Fruit fly (Drosophila melanogaster): ENCODE results near the gene Vti1a.

Vti1a gene

DNA sequence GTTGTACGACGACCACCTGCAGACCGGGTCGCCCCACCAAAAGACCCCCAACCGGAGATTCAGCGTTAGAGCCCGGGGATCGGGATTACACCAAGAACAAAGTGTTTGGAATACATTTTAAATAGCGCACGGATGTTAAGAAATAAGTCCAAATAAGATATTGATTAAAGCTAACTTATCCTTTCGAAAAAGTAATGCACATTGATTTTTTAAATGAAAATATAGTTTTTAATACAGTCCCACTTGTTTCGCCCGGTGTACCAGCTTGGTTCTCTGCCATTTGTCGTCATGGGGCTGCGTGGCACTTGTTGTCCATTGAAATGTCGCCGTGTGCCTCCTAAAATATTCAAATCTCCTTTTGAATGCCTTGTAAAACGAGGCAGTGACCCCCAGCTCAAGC, 28.3 kb upstream of the Vti1a start (continued):
- TF ChIP-seq achi (GFP tag; optimal IDR thresholded peaks at IDR 0.05): peak; percentile 59
- no peak for TF ChIP-seq CG7368 (GFP tag; optimal IDR thresholded peaks at IDR 0.05)
- peak; percentile 57 for TF ChIP-seq CG4318 (GFP tag; optimal IDR thresholded peaks at IDR 0.05)
- no peak for TF ChIP-seq Hr38 (GFP tag; optimal IDR thresholded peaks at IDR 0.05)

DNA sequence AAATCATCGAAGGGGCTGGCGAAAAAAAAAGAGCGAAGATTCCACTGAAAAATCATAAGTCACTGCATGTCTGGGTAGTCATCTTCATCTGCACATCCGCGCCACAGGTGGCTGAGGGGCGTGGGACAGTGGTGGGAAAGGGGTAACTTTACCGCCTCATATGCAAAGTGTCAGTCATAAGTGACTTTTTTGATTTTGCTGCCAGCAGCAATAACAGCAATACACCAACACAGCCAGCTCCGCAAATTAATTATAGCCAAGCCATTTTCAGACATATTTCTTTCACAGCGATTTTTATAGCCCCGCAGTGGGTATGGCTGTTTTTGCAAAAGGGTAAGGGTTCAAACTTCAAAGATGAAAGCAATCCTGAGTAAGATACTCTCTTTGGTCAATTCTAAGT, 25.7 kb upstream of the Vti1a start:
- no peak for TF ChIP-seq CG11762 (GFP tag; optimal IDR thresholded peaks at IDR 0.05; ENCODE audit: insufficient read depth)
- peak; percentile 21 for TF ChIP-seq Eip78C (GFP tag)
- no peak for TF ChIP-seq Sox102F (GFP tag; optimal IDR thresholded peaks at IDR 0.05)
- peak; percentile 0 for TF ChIP-seq CG32006 (GFP tag; optimal IDR thresholded peaks at IDR 0.05)

DNA sequence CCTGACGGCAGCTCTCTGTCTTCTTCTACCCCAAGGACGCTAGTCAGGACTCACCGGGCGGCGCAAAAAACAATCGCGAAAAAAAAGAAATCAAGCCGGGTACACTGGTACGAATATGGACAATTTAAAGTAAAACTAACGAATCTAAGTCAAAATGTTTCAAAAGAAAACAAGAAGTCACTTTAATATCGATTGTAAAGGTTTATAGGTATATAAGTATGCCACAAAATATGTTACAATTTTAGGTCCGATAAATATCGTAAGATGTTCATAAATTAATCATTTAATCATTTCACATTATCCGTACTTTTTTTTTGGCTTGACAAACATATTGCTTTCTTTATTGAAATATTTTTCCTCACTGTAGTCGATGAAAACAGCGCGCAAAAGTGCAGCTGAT, 23.4 kb upstream of the Vti1a start:
- TF ChIP-seq Ets21C (GFP tag; optimal IDR thresholded peaks at IDR 0.05): no peak
- no peak for TF ChIP-seq CG8632 (GFP tag; optimal IDR thresholded peaks at IDR 0.05)
- peak; percentile 63 for TF ChIP-seq Eip78C (GFP tag)
- TF ChIP-seq CG3919 (GFP tag; optimal IDR thresholded peaks at IDR 0.05): no peak
- TF ChIP-seq CG31627 (GFP tag; optimal IDR thresholded peaks at IDR 0.05): no peak
- no peak for TF ChIP-seq Blimp-1 (GFP tag; optimal IDR thresholded peaks at IDR 0.05)
- no peak for TF ChIP-seq CG6276 (GFP tag; optimal IDR thresholded peaks at IDR 0.05)
- TF ChIP-seq CG34406 (GFP tag; optimal IDR thresholded peaks at IDR 0.05): no peak
- TF ChIP-seq CG6808 (GFP tag; optimal IDR thresholded peaks at IDR 0.05): no peak
- no peak for TF ChIP-seq Gug (GFP tag; IDR thresholded peaks at IDR 0.05)
- TF ChIP-seq CG10631 (GFP tag; optimal IDR thresholded peaks at IDR 0.05): peak; percentile 8
- no peak for TF ChIP-seq CG11294 (GFP tag; IDR thresholded peaks at IDR 0.05)
- TF ChIP-seq CG9139 (GFP tag; optimal IDR thresholded peaks at IDR 0.05): no peak
- no peak for TF ChIP-seq lz (GFP tag; optimal IDR thresholded peaks at IDR 0.05)
- TF ChIP-seq CG15336 (GFP tag; IDR thresholded peaks at IDR 0.05): no peak
- TF ChIP-seq fd85E (GFP tag; optimal IDR thresholded peaks at IDR 0.05): no peak
- no peak for TF ChIP-seq vri (GFP tag; optimal IDR thresholded peaks at IDR 0.05)
- no peak for TF ChIP-seq OdsH (GFP tag; optimal IDR thresholded peaks at IDR 0.05)
- no peak for TF ChIP-seq Eip93F (GFP tag; optimal IDR thresholded peaks at IDR 0.05)
- peak; percentile 2 for TF ChIP-seq topi (GFP tag; optimal IDR thresholded peaks at IDR 0.05)
- TF ChIP-seq salr (GFP tag; optimal IDR thresholded peaks at IDR 0.05): no peak
- TF ChIP-seq pdm3 (GFP tag; optimal IDR thresholded peaks at IDR 0.05): no peak
- TF ChIP-seq esn (GFP tag; optimal IDR thresholded peaks at IDR 0.05): peak; percentile 19
- TF ChIP-seq Hr39 (GFP tag; optimal IDR thresholded peaks at IDR 0.05): no peak
- TF ChIP-seq Ets96B (tag; optimal IDR thresholded peaks at IDR 0.05): no peak
- TF ChIP-seq spab (GFP tag; optimal IDR thresholded peaks at IDR 0.05): no peak
- TF ChIP-seq CG3032 (tag; optimal IDR thresholded peaks at IDR 0.05): no peak
- no peak for TF ChIP-seq CG1621 (tag; optimal IDR thresholded peaks at IDR 0.05)
- TF ChIP-seq CG16779 (tag; optimal IDR thresholded peaks at IDR 0.05): no peak
- no peak for TF ChIP-seq CG7368 (GFP tag; optimal IDR thresholded peaks at IDR 0.05)
- no peak for TF ChIP-seq CG10669 (GFP tag; optimal IDR thresholded peaks at IDR 0.05)
- no peak for TF ChIP-seq Lpt (GFP tag; optimal IDR thresholded peaks at IDR 0.05)
- no peak for TF ChIP-seq CG11902 (GFP tag; optimal IDR thresholded peaks at IDR 0.05)
- no peak for TF ChIP-seq CG4318 (GFP tag; optimal IDR thresholded peaks at IDR 0.05)
- TF ChIP-seq CG8119 (GFP tag; IDR thresholded peaks at IDR 0.05): no peak
- TF ChIP-seq CG6854 (GFP tag; optimal IDR thresholded peaks at IDR 0.05): no peak
- TF ChIP-seq Sox15 (GFP tag; optimal IDR thresholded peaks at IDR 0.05): no peak
- no peak for TF ChIP-seq acj6 (GFP tag; optimal IDR thresholded peaks at IDR 0.05)
- no peak for TF ChIP-seq Hr38 (GFP tag; optimal IDR thresholded peaks at IDR 0.05)
- no peak for TF ChIP-seq Sox14 (GFP tag; optimal IDR thresholded peaks at IDR 0.05)
- no peak for TF ChIP-seq fd59A (GFP tag; optimal IDR thresholded peaks at IDR 0.05)
- peak; percentile 62 for TF ChIP-seq svp (GFP tag)
- TF ChIP-seq net (GFP tag; optimal IDR thresholded peaks at IDR 0.05): no peak
- TF ChIP-seq eg (GFP tag; IDR thresholded peaks at IDR 0.05): no peak
- no peak for TF ChIP-seq CG11762 (GFP tag; optimal IDR thresholded peaks at IDR 0.05; ENCODE audit: insufficient read depth)
- TF ChIP-seq ss (GFP tag; optimal IDR thresholded peaks at IDR 0.05): no peak

Data from whole organism, prepupa.